Fruit fly (Drosophila melanogaster) whole organism, embryonic: ENCODE measurements around the gene mthl6.

Experiments used
- Antp ChIP-seq: fragments of 200-800 bp; sonication (Bioruptor generic); optimal IDR thresholded peaks from 3 replicates; lab custom pipeline; 2016; ENCODE audit warnings: missing biosample characterization, missing genetic modification characterization
- B-H1 ChIP-seq: fragments of 200-800 bp; sonication (Bioruptor generic); IDR thresholded peaks from 3 replicates; pipeline ENCODE4 v1.3.6; 2022; ENCODE audit warnings: missing biosample characterization, missing genetic modification characterization
- B-H2 ChIP-seq: fragments of 200-800 bp; sonication (Bioruptor generic); optimal IDR thresholded peaks from 2 replicates; lab custom pipeline; 2018; ENCODE audit warnings: missing biosample characterization, mild to moderate bottlenecking, missing genetic modification characterization
- C15 ChIP-seq: fragments of 200-800 bp; sonication (Bioruptor generic); IDR thresholded peaks from 3 replicates; pipeline ENCODE4 v1.3.6; 2022; ENCODE audit warnings: missing biosample characterization, missing genetic modification characterization
- CG10147 ChIP-seq: fragments of 200-800 bp; sonication (Bioruptor generic); optimal IDR thresholded peaks from 2 replicates; lab custom pipeline; 2019; ENCODE audit warnings: missing biosample characterization, mild to moderate bottlenecking, missing genetic modification characterization, moderate library complexity
- CG10209 ChIP-seq: fragments of 200-800 bp; sonication (Bioruptor generic); optimal IDR thresholded peaks from 3 replicates; lab custom pipeline; 2017; ENCODE audit warnings: missing biosample characterization, mild to moderate bottlenecking, missing genetic modification characterization, missing genetic modification reagents
- CG10267 ChIP-seq: fragments of 200-800 bp; sonication (Bioruptor generic); optimal IDR thresholded peaks from 2 replicates; lab custom pipeline; 2018; ENCODE audit warnings: missing biosample characterization, mild to moderate bottlenecking, missing genetic modification characterization, moderate library complexity
- CG10462 ChIP-seq: fragments of 200-800 bp; sonication (Bioruptor generic); optimal IDR thresholded peaks from 2 replicates; lab custom pipeline; 2016; ENCODE audit warnings: missing biosample characterization, missing genetic modification characterization
- CG11093 ChIP-seq: fragments of 200-800 bp; sonication (Bioruptor generic); IDR thresholded peaks from 3 replicates; pipeline ENCODE4 v1.3.6; 2022; ENCODE audit warnings: missing biosample characterization, missing genetic modification characterization
- CG11723 ChIP-seq: fragments of 200-800 bp; sonication (Bioruptor generic); optimal IDR thresholded peaks from 2 replicates; lab custom pipeline; 2017; ENCODE audit warnings: missing biosample characterization, mild to moderate bottlenecking, missing genetic modification characterization
- CG12104 ChIP-seq: fragments of 200-800 bp; sonication (Bioruptor generic); optimal IDR thresholded peaks from 3 replicates; lab custom pipeline; 2016; ENCODE audit warnings: missing biosample characterization, missing genetic modification characterization
- CG12219 ChIP-seq: fragments of 200-800 bp; sonication (Bioruptor generic); optimal IDR thresholded peaks from 3 replicates; lab custom pipeline; 2018; ENCODE audit warnings: missing biosample characterization, mild to moderate bottlenecking, missing genetic modification characterization
- CG13624 ChIP-seq: fragments of 200-800 bp; sonication (Bioruptor generic); optimal IDR thresholded peaks from 2 replicates; lab custom pipeline; 2016; ENCODE audit warnings: missing biosample characterization, missing genetic modification characterization
- CG14667 ChIP-seq: fragments of 200-800 bp; sonication (Bioruptor generic); IDR thresholded peaks from 2 replicates; pipeline ENCODE4 v1.3.6; 2022; ENCODE audit warnings: missing biosample characterization, missing genetic modification characterization
- CG17361 ChIP-seq: fragments of 200-800 bp; sonication (Bioruptor generic); IDR thresholded peaks from 3 replicates; pipeline ENCODE4 v1.3.6; 2022; ENCODE audit warnings: missing biosample characterization, missing genetic modification characterization
- CG1792 ChIP-seq: fragments of 200-800 bp; sonication (Bioruptor generic); optimal IDR thresholded peaks from 2 replicates; lab custom pipeline; 2016; ENCODE audit warnings: missing biosample characterization, missing genetic modification characterization
- CG2129 ChIP-seq: fragments of 200-800 bp; sonication (Bioruptor generic); IDR thresholded peaks from 2 replicates; pipeline ENCODE4 v1.3.6; 2022; ENCODE audit warnings: missing biosample characterization, missing genetic modification characterization; ENCODE audit not compliant: partially characterized antibody
- CG2889 ChIP-seq: fragments of 200-800 bp; sonication (Bioruptor generic); IDR thresholded peaks from 3 replicates; pipeline ENCODE4 v1.3.6; 2022; ENCODE audit warnings: missing biosample characterization, missing genetic modification characterization
- CG30403 ChIP-seq: fragments of 200-800 bp; sonication (Bioruptor generic); optimal IDR thresholded peaks from 3 replicates; lab custom pipeline; 2016; ENCODE audit warnings: missing biosample characterization, missing genetic modification characterization
- CG3065 ChIP-seq: fragments of 200-800 bp; sonication (Bioruptor generic); optimal IDR thresholded peaks from 2 replicates; lab custom pipeline; 2016; ENCODE audit warnings: missing biosample characterization, missing genetic modification characterization
- CG33213 ChIP-seq: fragments of 200-800 bp; sonication (Bioruptor generic); optimal IDR thresholded peaks from 3 replicates; lab custom pipeline; 2016; ENCODE audit warnings: missing biosample characterization, missing genetic modification characterization
- CG34376 ChIP-seq: fragments of 200-800 bp; sonication (Bioruptor generic); optimal IDR thresholded peaks from 2 replicates; lab custom pipeline; 2018; ENCODE audit warnings: missing biosample characterization, mild to moderate bottlenecking, missing genetic modification characterization
- CG42726 ChIP-seq: fragments of 200-800 bp; sonication (Bioruptor generic); IDR thresholded peaks from 2 replicates; pipeline ENCODE4 v1.3.6; 2022; ENCODE audit warnings: missing biosample characterization, missing genetic modification characterization; ENCODE audit not compliant: partially characterized antibody
- CG6254 ChIP-seq: fragments of 200-800 bp; sonication (Bioruptor generic); optimal IDR thresholded peaks from 3 replicates; lab custom pipeline; 2017; ENCODE audit warnings: mild to moderate bottlenecking, missing biosample characterization, missing genetic modification reagents, missing genetic modification characterization
- CG6272 ChIP-seq: fragments of 200-800 bp; sonication (Bioruptor generic); IDR thresholded peaks from 2 replicates; pipeline ENCODE4 v1.3.6; 2022; ENCODE audit warnings: missing biosample characterization, missing genetic modification characterization
- CG9817 ChIP-seq: fragments of 200-800 bp; sonication (Bioruptor generic); optimal IDR thresholded peaks from 2 replicates; lab custom pipeline; 2018; ENCODE audit warnings: missing biosample characterization, mild to moderate bottlenecking, missing genetic modification characterization, moderate library complexity
- CkIIα-i1 ChIP-seq: fragments of 200-800 bp; sonication (Bioruptor generic); IDR thresholded peaks from 2 replicates; pipeline ENCODE4 v1.3.6; 2022; ENCODE audit warnings: missing biosample characterization, missing genetic modification characterization
- GATAe ChIP-seq: fragments of 200-800 bp; sonication (Bioruptor generic); conservative IDR thresholded peaks from 2 replicates; pipeline ENCODE4 v1.3.6; 2022; ENCODE audit warnings: missing biosample characterization, missing genetic modification characterization
- HHEX ChIP-seq: fragments of 200-800 bp; sonication (Bioruptor generic); optimal IDR thresholded peaks from 3 replicates; lab custom pipeline; 2017; ENCODE audit warnings: missing biosample characterization, mild to moderate bottlenecking, missing genetic modification characterization, missing genetic modification reagents
- Lhr ChIP-seq: fragments of 200-800 bp; sonication (Bioruptor generic); optimal IDR thresholded peaks from 3 replicates; lab custom pipeline; 2017; ENCODE audit warnings: mild to moderate bottlenecking, missing biosample characterization, missing genetic modification reagents, missing genetic modification characterization
- MTF-1 ChIP-seq: fragments of 200-800 bp; sonication (Bioruptor generic); optimal IDR thresholded peaks from 2 replicates; lab custom pipeline; 2018; ENCODE audit warnings: missing biosample characterization, mild to moderate bottlenecking, missing genetic modification characterization, borderline replicate concordance
- NC2β ChIP-seq: fragments of 200-800 bp; sonication (Bioruptor generic); optimal IDR thresholded peaks from 2 replicates; lab custom pipeline; 2016; ENCODE audit warnings: missing biosample characterization, missing genetic modification characterization
- Oaz ChIP-seq: fragments of 200-800 bp; sonication (Bioruptor generic); IDR thresholded peaks from 2 replicates; pipeline ENCODE4 v1.3.6; 2022; ENCODE audit warnings: missing biosample characterization, missing genetic modification characterization
- Oli ChIP-seq: fragments of 200-800 bp; sonication (Bioruptor generic); optimal IDR thresholded peaks from 2 replicates; lab custom pipeline; 2018; ENCODE audit warnings: missing biosample characterization, mild to moderate bottlenecking, missing genetic modification characterization, moderate library complexity
- Ptx1 ChIP-seq: fragments of 200-800 bp; sonication (Bioruptor generic); IDR thresholded peaks from 2 replicates; pipeline ENCODE4 v1.3.6; 2022; ENCODE audit warnings: missing biosample characterization, missing genetic modification characterization
- YL-1 ChIP-seq: fragments of 200-800 bp; sonication (Bioruptor generic); optimal IDR thresholded peaks from 3 replicates; lab custom pipeline; 2017; ENCODE audit warnings: missing biosample characterization, mild to moderate bottlenecking, missing genetic modification characterization
- croc ChIP-seq: fragments of 200-800 bp; sonication (Bioruptor generic); conservative IDR thresholded peaks from 3 replicates; pipeline ENCODE4 v1.3.6; 2022; ENCODE audit warnings: missing biosample characterization, missing genetic modification characterization
- grn ChIP-seq: fragments of 200-800 bp; sonication (Bioruptor generic); optimal IDR thresholded peaks from 3 replicates; lab custom pipeline; 2017; ENCODE audit warnings: missing biosample characterization, missing genetic modification characterization
- gro ChIP-seq: fragments of 200-800 bp; sonication (Bioruptor generic); optimal IDR thresholded peaks from 2 replicates; lab custom pipeline; 2016; ENCODE audit warnings: missing biosample characterization, missing genetic modification characterization
- mirr ChIP-seq: fragments of 200-800 bp; sonication (Bioruptor generic); optimal IDR thresholded peaks from 3 replicates; lab custom pipeline; 2018; ENCODE audit warnings: missing biosample characterization, mild to moderate bottlenecking, missing genetic modification characterization
- nau ChIP-seq: fragments of 200-800 bp; sonication (Bioruptor generic); optimal IDR thresholded peaks from 3 replicates; lab custom pipeline; 2017; ENCODE audit warnings: missing biosample characterization, mild to moderate bottlenecking, missing genetic modification characterization, missing genetic modification reagents
- nmo ChIP-seq: fragments of 200-800 bp; sonication (Bioruptor generic); optimal IDR thresholded peaks from 2 replicates; lab custom pipeline; 2018; ENCODE audit warnings: missing biosample characterization, mild to moderate bottlenecking, missing genetic modification characterization, moderate library complexity
- pfk ChIP-seq: fragments of 200-800 bp; sonication (Bioruptor generic); optimal IDR thresholded peaks from 2 replicates; lab custom pipeline; 2018; ENCODE audit warnings: missing biosample characterization, mild to moderate bottlenecking, missing genetic modification characterization, moderate library complexity
- phol ChIP-seq: fragments of 200-800 bp; sonication (Bioruptor generic); optimal IDR thresholded peaks from 3 replicates; lab custom pipeline; 2018; ENCODE audit warnings: missing biosample characterization, mild to moderate bottlenecking, missing genetic modification characterization, moderate library complexity
- sim ChIP-seq: fragments of 200-800 bp; sonication (Bioruptor generic); IDR thresholded peaks from 2 replicates; pipeline ENCODE4 v1.3.6; 2022; ENCODE audit warnings: missing biosample characterization, missing genetic modification characterization
- sob ChIP-seq: fragments of 200-800 bp; sonication (Bioruptor generic); IDR thresholded peaks from 2 replicates; pipeline ENCODE4 v1.3.6; 2022; ENCODE audit warnings: missing biosample characterization, missing genetic modification characterization
- ttk ChIP-seq: fragments of 200-800 bp; sonication (Bioruptor generic); IDR thresholded peaks from 2 replicates; pipeline ENCODE4 v2.1.2; 2022; ENCODE audit warnings: missing biosample characterization, missing genetic modification characterization
- tup ChIP-seq: fragments of 200-800 bp; sonication (Bioruptor generic); optimal IDR thresholded peaks from 2 replicates; lab custom pipeline; 2016; ENCODE audit warnings: missing biosample characterization, mild to moderate bottlenecking, missing genetic modification characterization, moderate library complexity
- zfh1 ChIP-seq: fragments of 200-800 bp; sonication (Bioruptor generic); IDR thresholded peaks from 3 replicates; pipeline ENCODE4 v1.3.6; 2022; ENCODE audit warnings: missing biosample characterization, missing genetic modification characterization

The mthl6 gene

dm6 chr3L:7510414-7511384, 24.9 kb downstream of the mthl6 start, which contains the start of gene CG7546 (continued):
- TF ChIP-seq pfk (GFP tag; lab: Kevin White, UChicago) = no peak
- TF ChIP-seq MTF-1 = no peak
- no peak for TF ChIP-seq tup (GFP tag; lab: Kevin White, UChicago)
- TF ChIP-seq gro = no peak
- TF ChIP-seq CG17361 (GFP tag; lab: Robert Waterston, UW) = no peak; the same call in 2 of the 3 replicates
- no peak for TF ChIP-seq Antp (GFP tag; lab: Kevin White, UChicago)
- TF ChIP-seq nmo (GFP tag; lab: Kevin White, UChicago) = peak; percentile 56
- no peak for TF ChIP-seq CG11093 (GFP tag; lab: Robert Waterston, UW)
- no peak for TF ChIP-seq HHEX
- TF ChIP-seq CG1792 (GFP tag; lab: Kevin White, UChicago) = no peak
- TF ChIP-seq CG10267 (tag; lab: Kevin White, UChicago) = peak; percentile 61
- peak; percentile 43 for TF ChIP-seq YL-1
- TF ChIP-seq CG34376 (GFP tag; lab: Kevin White, UChicago) = no peak
- TF ChIP-seq CG10462 (GFP tag; lab: Kevin White, UChicago) = peak; percentile 15
- peak; percentile 50 for TF ChIP-seq CG12104
- TF ChIP-seq CG14667 = 0 out of 2 replicates have a peak, but pooled peaks have one; percentile 23
- no peak for TF ChIP-seq zfh1 (GFP tag; lab: Robert Waterston, UW)
- TF ChIP-seq nau = no peak
- peak; percentile 16 for TF ChIP-seq NC2β (GFP tag; lab: Kevin White, UChicago)
- TF ChIP-seq CG10147 = no peak
- 0 out of 2 replicates have a peak, but pooled peaks have one; percentile 11 for TF ChIP-seq sob
- TF ChIP-seq B-H2 = no peak
- TF ChIP-seq CG10209 (GFP tag; lab: Kevin White, UChicago) = peak; percentile 24
- TF ChIP-seq sim = no peak
- TF ChIP-seq CkIIα-i1 (GFP tag; lab: Robert Waterston, UW) = no peak
- no peak for TF ChIP-seq CG11723
- no peak for TF ChIP-seq ttk (GFP tag; lab: Robert Waterston, UW)
- TF ChIP-seq CG33213 (GFP tag; lab: Kevin White, UChicago) = no peak
- no peak for TF ChIP-seq grn (GFP tag; lab: Kevin White, UChicago)
- no peak for TF ChIP-seq CG42726 (GFP tag; lab: Robert Waterston, UW)
- no peak for TF ChIP-seq GATAe (GFP tag; lab: Robert Waterston, UW)
- TF ChIP-seq Oli (tag; lab: Kevin White, UChicago) = peak; percentile 11
- no peak for TF ChIP-seq CG3065 (GFP tag; lab: Kevin White, UChicago)
- TF ChIP-seq CG9817 (tag; lab: Kevin White, UChicago) = peak; percentile 51
- TF ChIP-seq Oaz = no peak
- TF ChIP-seq CG6272 (GFP tag; lab: Robert Waterston, UW) = peak; percentile 33; the same call in 1 of the 2 replicates
- peak; percentile 63 for TF ChIP-seq Lhr (GFP tag; lab: Kevin White, UChicago)
- TF ChIP-seq phol (tag; lab: Kevin White, UChicago) = peak; percentile 91
- no peak for TF ChIP-seq CG13624 (GFP tag; lab: Kevin White, UChicago)
- TF ChIP-seq C15 (GFP tag; lab: Robert Waterston, UW) = no peak
- no peak for TF ChIP-seq CG2129
- TF ChIP-seq CG2889 (GFP tag; lab: Robert Waterston, UW) = no peak
- TF ChIP-seq B-H1 (GFP tag; lab: Robert Waterston, UW) = no peak
- TF ChIP-seq croc (GFP tag; lab: Robert Waterston, UW) = no peak
- peak; percentile 44; the same call in 1 of the 2 replicates for TF ChIP-seq Ptx1
- TF ChIP-seq CG30403 (GFP tag; lab: Kevin White, UChicago) = peak; percentile 67
- no peak for TF ChIP-seq CG12219 (GFP tag; lab: Kevin White, UChicago)
- no peak for TF ChIP-seq CG6254 (GFP tag; lab: Kevin White, UChicago)
- no peak for TF ChIP-seq mirr (GFP tag; lab: Kevin White, UChicago)
